Fruit fly (Drosophila melanogaster): ENCODE measurements around the gene Nbr.

Nbr gene

dm6 chr2L:21169160-21169624, 6.3 kb upstream of the Nbr start (continued):
- TF ChIP-seq dysf (GFP tag; IDR thresholded peaks at IDR 0.05), result no peak
- TF ChIP-seq CG18599 (GFP tag; optimal IDR thresholded peaks at IDR 0.05), result no peak
- no peak for TF ChIP-seq CG11093 (GFP tag; IDR thresholded peaks at IDR 0.05)
- no peak for TF ChIP-seq CG8388 (GFP tag; optimal IDR thresholded peaks at IDR 0.05)
- no peak for TF ChIP-seq Kr (GFP tag; optimal IDR thresholded peaks at IDR 0.05)
- peak; percentile 66 for TF ChIP-seq sug (tag; optimal IDR thresholded peaks at IDR 0.05)
- no peak for TF ChIP-seq Oli (tag; optimal IDR thresholded peaks at IDR 0.05)
- no peak for TF ChIP-seq CG13624 (GFP tag; optimal IDR thresholded peaks at IDR 0.05)
- TF ChIP-seq CG6765 (GFP tag; optimal IDR thresholded peaks at IDR 0.05), result no peak
- TF ChIP-seq toy (GFP tag; IDR thresholded peaks at IDR 0.05), result no peak
- TF ChIP-seq tup (GFP tag; optimal IDR thresholded peaks at IDR 0.05), result no peak
- TF ChIP-seq CG7357 (GFP tag; IDR thresholded peaks at IDR 0.05), result no peak
- 0 out of 3 replicates have a peak, but pooled peaks have one; percentile 27 for TF ChIP-seq zfh1 (GFP tag; IDR thresholded peaks at IDR 0.05)
- no peak for TF ChIP-seq dati (GFP tag; IDR thresholded peaks at IDR 0.05)
- no peak for TF ChIP-seq lov (optimal IDR thresholded peaks at IDR 0.05)
- no peak for TF ChIP-seq lov (GFP tag; IDR thresholded peaks at IDR 0.05)
- TF ChIP-seq Hmx (GFP tag; optimal IDR thresholded peaks at IDR 0.05), result no peak
- no peak for TF ChIP-seq hbn (GFP tag; IDR thresholded peaks at IDR 0.05; ENCODE audit: partially characterized antibody)
- TF ChIP-seq fd96Cb (tag; optimal IDR thresholded peaks at IDR 0.05), result no peak
- no peak for TF ChIP-seq Hmr (GFP tag; optimal IDR thresholded peaks at IDR 0.05)
- 0 out of 2 replicates have a peak, but pooled peaks have one; percentile 6 for TF ChIP-seq CG17328 (GFP tag; IDR thresholded peaks at IDR 0.05)
- TF ChIP-seq mirr (GFP tag; optimal IDR thresholded peaks at IDR 0.05), result peak; percentile 24
- no peak for TF ChIP-seq CG32532 (GFP tag; IDR thresholded peaks at IDR 0.05)
- TF ChIP-seq CG11504 (tag; optimal IDR thresholded peaks at IDR 0.05), result no peak
- no peak for TF ChIP-seq CG6272 (GFP tag; IDR thresholded peaks at IDR 0.05)
- TF ChIP-seq CG4328 (GFP tag; optimal IDR thresholded peaks at IDR 0.05), result no peak
- peak in 1 of 2 experiments; percentile 58 for TF ChIP-seq Pdp1 (GFP tag; optimal IDR thresholded peaks at IDR 0.05)
- no peak for TF ChIP-seq inv (GFP tag; IDR thresholded peaks at IDR 0.05; ENCODE audit: partially characterized antibody)
- TF ChIP-seq Stat92E (GFP tag; optimal IDR thresholded peaks at IDR 0.05), result no peak
- no peak for TF ChIP-seq nerfin-1 (tag; optimal IDR thresholded peaks at IDR 0.05)
- no peak for TF ChIP-seq CG5953 (GFP tag; IDR thresholded peaks at IDR 0.05)
- TF ChIP-seq CG31224 (GFP tag; IDR thresholded peaks at IDR 0.05), result no peak
- no peak for TF ChIP-seq CG17385 (GFP tag; optimal IDR thresholded peaks at IDR 0.05)
- TF ChIP-seq bcd (GFP tag; optimal IDR thresholded peaks at IDR 0.05), result no peak
- TF ChIP-seq CG2712 (tag; optimal IDR thresholded peaks at IDR 0.05), result no peak
- TF ChIP-seq CG9437 (GFP tag; optimal IDR thresholded peaks at IDR 0.05), result no peak
- peak; percentile 8 for TF ChIP-seq Elba2 (GFP tag; optimal IDR thresholded peaks at IDR 0.05)
- TF ChIP-seq CG12071 (GFP tag; optimal IDR thresholded peaks at IDR 0.05), result no peak

- TF ChIP-seq seq (GFP tag; IDR thresholded peaks at IDR 0.05) (peak; percentile 57; the same call in 1 of the 2 replicates), CG9609 (GFP tag; optimal IDR thresholded peaks at IDR 0.05) (peak; percentile 87), slp2 (GFP tag; optimal IDR thresholded peaks at IDR 0.05) (peak; percentile 76), Dek (tag; optimal IDR thresholded peaks at IDR 0.05) (peak; percentile 74), CG16815 (GFP tag; optimal IDR thresholded peaks at IDR 0.05) (peak; percentile 84), HLHmδ (GFP tag; optimal IDR thresholded peaks at IDR 0.05) (no peak), Hr51 (GFP tag; optimal IDR thresholded peaks at IDR 0.05) (peak in 1 of 2 experiments; percentile 87), Rfx (GFP tag; IDR thresholded peaks at IDR 0.05) (peak; percentile 78), Elba2 (GFP tag; optimal IDR thresholded peaks at IDR 0.05) (peak; percentile 11), CG18599 (GFP tag; optimal IDR thresholded peaks at IDR 0.05) (peak; percentile 86), maf-S (GFP tag; optimal IDR thresholded peaks at IDR 0.05) (peak; percentile 78), H2.0 (GFP tag; IDR thresholded peaks at IDR 0.05) (no peak), Myb (GFP tag; optimal IDR thresholded peaks at IDR 0.05) (peak; percentile 87), Optix (GFP tag; IDR thresholded peaks at IDR 0.05) (0 out of 3 replicates have a peak, but pooled peaks have one; percentile 20)
Measured at dm6 chr2L:21168295-21169159, 5.6 kb upstream of the Nbr start, which contains the start of the genes mAcon1, CG43345 and CG43346. Gene mAcon1, plus strand, starts transcription at chr2L:21168570. Gene CG43345, minus strand, starts transcription at chr2L:21168581. Gene CG43346, minus strand, starts transcription at chr2L:21168581.
